Worm (Caenorhabditis elegans): ENCODE data around the gene R12C12.5.

Gene R12C12.5

ce11 chrII:6061495-6061894 is 16.5 kb upstream of the R12C12.5 start:
- no peak for TF ChIP-seq nhr-120 (GFP tag; IDR thresholded peaks at IDR 0.05)
- TF ChIP-seq lir-1 (GFP tag; conservative IDR thresholded peaks at IDR 0.05): peak; percentile 59; the same call in 1 of the 2 replicates
- TF ChIP-seq F33H1.4 (GFP tag; IDR thresholded peaks at IDR 0.05): peak; percentile 42
- no peak for TF ChIP-seq Y53F4B.3 (GFP tag; IDR thresholded peaks at IDR 0.05)
- no peak for TF ChIP-seq unc-62 (GFP tag; optimal IDR thresholded peaks at IDR 0.05)
- no peak for TF ChIP-seq hsf-1 (GFP tag; IDR thresholded peaks at IDR 0.05)
- no peak for TF ChIP-seq tbp1 (GFP tag; optimal IDR thresholded peaks at IDR 0.05)
- no peak for TF ChIP-seq attf-6 (GFP tag; IDR thresholded peaks at IDR 0.05)
- TF ChIP-seq rec-8 (tag; optimal IDR thresholded peaks at IDR 0.05): peak in 1 of 2 experiments; percentile 56
- peak; percentile 69 for TF ChIP-seq unc-130 (GFP tag; optimal IDR thresholded peaks at IDR 0.05)
- peak; percentile 64 for TF ChIP-seq dpl-1 (GFP tag; optimal IDR thresholded peaks at IDR 0.05)
- TF ChIP-seq zfh-2 (GFP tag; conservative IDR thresholded peaks at IDR 0.05): no peak
- no peak for TF ChIP-seq atf-7 (tag; optimal IDR thresholded peaks at IDR 0.05)
- no peak for TF ChIP-seq ama-1 (optimal IDR thresholded peaks at IDR 0.05)
- no peak for TF ChIP-seq ama-1 (GFP tag; optimal IDR thresholded peaks at IDR 0.05)
- TF ChIP-seq nhr-27 (tag; optimal IDR thresholded peaks at IDR 0.05): peak; percentile 36
- peak; percentile 58 for TF ChIP-seq efl-1 (GFP tag; optimal IDR thresholded peaks at IDR 0.05)
- no peak for TF ChIP-seq hlh-12 (tag; optimal IDR thresholded peaks at IDR 0.05)
- TF ChIP-seq D2030.7 (GFP tag; IDR thresholded peaks at IDR 0.05): peak; percentile 40; the same call in 1 of the 2 replicates
- no peak for TF ChIP-seq B0261.1 (tag; optimal IDR thresholded peaks at IDR 0.05)
- peak; percentile 91 for TF ChIP-seq lin-54 (GFP tag; optimal IDR thresholded peaks at IDR 0.05)
- no peak for TF ChIP-seq fkh-3 (tag; optimal IDR thresholded peaks at IDR 0.05)
- no peak for TF ChIP-seq F39B2.1 (GFP tag; IDR thresholded peaks at IDR 0.05)
- TF ChIP-seq F22D6.2 (tag; optimal IDR thresholded peaks at IDR 0.05): peak; percentile 56
- no peak for TF ChIP-seq xnd-1 (tag; optimal IDR thresholded peaks at IDR 0.05)
- TF ChIP-seq somi-1 (GFP tag; optimal IDR thresholded peaks at IDR 0.05): no peak
- TF ChIP-seq tbx-9 (tag; optimal IDR thresholded peaks at IDR 0.05; ENCODE audit: borderline replicate concordance): no peak
- TF ChIP-seq snpc-1.3 (tag; optimal IDR thresholded peaks at IDR 0.05; ENCODE audit: insufficient read depth): peak; percentile 9
- TF ChIP-seq hmg-20 (GFP tag; IDR thresholded peaks at IDR 0.05): peak; percentile 48; the same call in 1 of the 2 replicates
- no peak for TF ChIP-seq ztf-22 (GFP tag; optimal IDR thresholded peaks at IDR 0.05)
- TF ChIP-seq lsy-27 (tag; optimal IDR thresholded peaks at IDR 0.05; ENCODE audit: borderline replicate concordance, insufficient read depth): no peak
- TF ChIP-seq ztf-25 (GFP tag; IDR thresholded peaks at IDR 0.05): no peak
- no peak for TF ChIP-seq ceh-79 (tag; optimal IDR thresholded peaks at IDR 0.05)
- no peak for TF ChIP-seq die-1 (tag; optimal IDR thresholded peaks at IDR 0.05)
- TF ChIP-seq lsl-1 (GFP tag; optimal IDR thresholded peaks at IDR 0.05): peak; percentile 24
- peak; percentile 29; the same call in 1 of the 2 replicates for TF ChIP-seq hmg-1.2 (GFP tag; IDR thresholded peaks at IDR 0.05)
- no peak for TF ChIP-seq sea-2 (GFP tag; IDR thresholded peaks at IDR 0.05)
- peak; percentile 53; the same call in 1 of the 2 replicates for TF ChIP-seq bed-2 (GFP tag; IDR thresholded peaks at IDR 0.05)
- TF ChIP-seq cebp-1 (GFP tag; IDR thresholded peaks at IDR 0.05): no peak
- no peak for TF ChIP-seq cebp-1 (tag; optimal IDR thresholded peaks at IDR 0.05)
- no peak for TF ChIP-seq tlf-1 (GFP tag; optimal IDR thresholded peaks at IDR 0.05)
- TF ChIP-seq attf-5 (GFP tag; optimal IDR thresholded peaks at IDR 0.05): no peak
- peak; percentile 41 for TF ChIP-seq K12H6.12 (tag; optimal IDR thresholded peaks at IDR 0.05)
- no peak for TF ChIP-seq repo-1 (tag; optimal IDR thresholded peaks at IDR 0.05)
- TF ChIP-seq madf-8 (GFP tag; conservative IDR thresholded peaks at IDR 0.05): peak; percentile 22; the same call in 1 of the 2 replicates
- no peak for TF ChIP-seq madf-3 (GFP tag; IDR thresholded peaks at IDR 0.05)
- TF ChIP-seq mes-4 (tag; optimal IDR thresholded peaks at IDR 0.05): no peak
- no peak for TF ChIP-seq C17E4.6 (GFP tag; IDR thresholded peaks at IDR 0.05)
- TF ChIP-seq sdz-38 (tag; optimal IDR thresholded peaks at IDR 0.05): no peak
- no peak for TF ChIP-seq lin-26 (GFP tag; IDR thresholded peaks at IDR 0.05)

Data from whole organism, young adult.